Worm (Caenorhabditis elegans) whole organism, mixed stage, embryonic: ENCODE measurements around the gene C34E10.9.

ENCODE experiments used
- bed-3 ChIP-seq: fragments of 200-800 bp; sonication (Bioruptor generic); optimal IDR thresholded peaks from 3 replicates; lab custom pipeline; 2018; ENCODE audit warnings: mild to moderate bottlenecking, missing genetic modification characterization, moderate library complexity, missing compliant biosample characterization
- blmp-1 ChIP-seq: fragments of 150-350 bp; optimal IDR thresholded peaks from 2 replicates; lab custom pipeline; 2014; ENCODE audit warnings: missing biosample characterization, missing genetic modification characterization
- ceh-39 ChIP-seq: fragments of 150-350 bp; optimal IDR thresholded peaks from 2 replicates; lab custom pipeline; 2014; ENCODE audit warnings: missing biosample characterization, missing genetic modification characterization
- ceh-43 ChIP-seq: fragments of 200-800 bp; sonication (Bioruptor generic); optimal IDR thresholded peaks from 2 replicates; lab custom pipeline; 2018; ENCODE audit warnings: mild to moderate bottlenecking, missing genetic modification characterization, moderate library complexity, missing compliant biosample characterization
- ceh-83 ChIP-seq: fragments of 200-800 bp; sonication (Bioruptor generic); optimal IDR thresholded peaks from 2 replicates; lab custom pipeline; 2018; ENCODE audit warnings: mild to moderate bottlenecking, missing genetic modification characterization, missing compliant biosample characterization
- ces-1 ChIP-seq: fragments of 150-350 bp; optimal IDR thresholded peaks from 2 replicates; lab custom pipeline; 2014; ENCODE audit warnings: missing biosample characterization, missing genetic modification reagents, missing genetic modification characterization
- cnd-1 ChIP-seq: fragments of 200-800 bp; sonication (Bioruptor generic); optimal IDR thresholded peaks from 2 replicates; lab custom pipeline; 2018; ENCODE audit warnings: mild to moderate bottlenecking, missing genetic modification characterization, missing compliant biosample characterization
- elt-1 ChIP-seq: sonication (generic microtip); optimal IDR thresholded peaks from 2 replicates; lab custom pipeline; 2017; ENCODE audit warnings: missing genetic modification characterization, mild to moderate bottlenecking, missing compliant biosample characterization, antibody characterized with exemption, moderate library complexity, borderline replicate concordance; ENCODE audit not compliant: insufficient read depth
- elt-3 ChIP-seq: fragments of 150-350 bp; optimal IDR thresholded peaks from 2 replicates; lab custom pipeline; 2014; ENCODE audit warnings: missing biosample characterization, missing genetic modification characterization
- flh-1 ChIP-seq: fragments of 200-800 bp; sonication (Bioruptor generic); optimal IDR thresholded peaks from 2 replicates; lab custom pipeline; 2018; ENCODE audit warnings: mild to moderate bottlenecking, missing genetic modification characterization, moderate library complexity, missing compliant biosample characterization
- ham-2 ChIP-seq: fragments of 200-800 bp; sonication (Bioruptor generic); optimal IDR thresholded peaks from 2 replicates; lab custom pipeline; 2018; ENCODE audit warnings: mild to moderate bottlenecking, missing genetic modification characterization, missing compliant biosample characterization
- lin-13 ChIP-seq: fragments of 150-350 bp; optimal IDR thresholded peaks from 2 replicates; lab custom pipeline; 2014; ENCODE audit warnings: missing biosample characterization, missing genetic modification characterization
- mab-5 ChIP-seq: fragments of 150-350 bp; optimal IDR thresholded peaks from 2 replicates; lab custom pipeline; 2014; ENCODE audit warnings: missing biosample characterization, missing genetic modification characterization
- mep-1 ChIP-seq: fragments of 150-350 bp; optimal IDR thresholded peaks from 2 replicates; lab custom pipeline; 2017; ENCODE audit warnings: missing biosample characterization, missing genetic modification reagents, missing genetic modification characterization, inconsistent platforms
- mls-2 ChIP-seq: sonication (generic microtip); optimal IDR thresholded peaks from 2 replicates; lab custom pipeline; 2016; ENCODE audit warnings: mild to moderate bottlenecking, missing genetic modification characterization, moderate library complexity, missing compliant biosample characterization
- nhr-12 ChIP-seq: fragments of 150-350 bp; optimal IDR thresholded peaks from 2 replicates; lab custom pipeline; 2014; ENCODE audit warnings: missing biosample characterization, missing genetic modification characterization
- nhr-2 ChIP-seq: fragments of 150-350 bp; optimal IDR thresholded peaks from 2 replicates; lab custom pipeline; 2014; ENCODE audit warnings: missing biosample characterization, missing genetic modification characterization
- nhr-237 ChIP-seq: fragments of 150-350 bp; optimal IDR thresholded peaks from 2 replicates; lab custom pipeline; 2014; ENCODE audit warnings: missing biosample characterization, missing genetic modification characterization
- nhr-28 ChIP-seq: fragments of 150-350 bp; optimal IDR thresholded peaks from 2 replicates; lab custom pipeline; 2014; ENCODE audit warnings: missing biosample characterization, missing genetic modification characterization
- nhr-76 ChIP-seq: sonication (generic microtip); optimal IDR thresholded peaks from 2 replicates; lab custom pipeline; 2017; ENCODE audit warnings: missing biosample characterization, missing genetic modification characterization
- sem-2 ChIP-seq: fragments of 200-800 bp; sonication (Bioruptor generic); optimal IDR thresholded peaks from 2 replicates; lab custom pipeline; 2018; ENCODE audit warnings: mild to moderate bottlenecking, missing genetic modification characterization, missing compliant biosample characterization
- snpc-4 ChIP-seq: fragments of 150-350 bp; optimal IDR thresholded peaks from 2 replicates; lab custom pipeline; 2014; ENCODE audit warnings: missing biosample characterization, missing genetic modification characterization
- sptf-1 ChIP-seq: sonication (generic microtip); optimal IDR thresholded peaks from 2 replicates; lab custom pipeline; 2017; ENCODE audit warnings: mild to moderate bottlenecking, missing genetic modification characterization, moderate library complexity, missing compliant biosample characterization
- tbx-8 ChIP-seq: fragments of 200-800 bp; sonication (Bioruptor generic); optimal IDR thresholded peaks from 2 replicates; lab custom pipeline; 2018; ENCODE audit warnings: mild to moderate bottlenecking, missing genetic modification characterization, moderate library complexity, missing compliant biosample characterization
- unc-39 ChIP-seq: fragments of 150-350 bp; optimal IDR thresholded peaks from 2 replicates; lab custom pipeline; 2014; ENCODE audit warnings: missing biosample characterization, missing genetic modification characterization
- unc-62 ChIP-seq: fragments of 150-350 bp; optimal IDR thresholded peaks from 2 replicates; lab custom pipeline; 2014; ENCODE audit warnings: missing biosample characterization, missing genetic modification reagents, missing genetic modification characterization
- zip-8 ChIP-seq: fragments of 150-350 bp; optimal IDR thresholded peaks from 2 replicates; lab custom pipeline; 2014; ENCODE audit warnings: missing biosample characterization, missing genetic modification characterization
- ztf-11 ChIP-seq: fragments of 150-350 bp; optimal IDR thresholded peaks from 2 replicates; lab custom pipeline; 2014; ENCODE audit warnings: missing biosample characterization, missing genetic modification characterization

The C34E10.9 gene

ce11 chrIII:5254108-5254507 lies 9.1 kb downstream of the C34E10.9 start, which contains the start of the genes sumv-1 and gop-1:
Gene sumv-1, minus strand, starts transcription at chrIII:5254187.
Gene gop-1, plus strand, starts transcription at chrIII:5254438.
- peak; percentile 36 for TF ChIP-seq ces-1 (GFP tag; lab: Kevin White, UChicago)
- TF ChIP-seq elt-3 (tag; lab: Kevin White, UChicago), result no peak
- TF ChIP-seq nhr-2 (tag; lab: Kevin White, UChicago), result no peak
- TF ChIP-seq unc-39 (tag; lab: Kevin White, UChicago), result no peak
- no peak for TF ChIP-seq tbx-8 (GFP tag; lab: Kevin White, UChicago)
- no peak for TF ChIP-seq mab-5
- TF ChIP-seq ceh-43 (GFP tag; lab: Kevin White, UChicago), result no peak

ce11 chrIII:5248706-5249105 lies 14.5 kb downstream of the C34E10.9 start:
- TF ChIP-seq sem-2 (no peak), nhr-2 (tag; lab: Kevin White, UChicago) (peak; percentile 81), blmp-1 (no peak), snpc-4 (tag; lab: Kevin White, UChicago) (no peak), zip-8 (peak; percentile 14), ham-2 (GFP tag; lab: Kevin White, UChicago) (no peak)

ce11 chrIII:5245067-5245466 lies 18.1 kb downstream of the C34E10.9 start:
- TF ChIP-seq nhr-76 (no peak), nhr-2 (tag; lab: Kevin White, UChicago) (peak; percentile 92), ceh-83 (GFP tag; lab: Kevin White, UChicago) (no peak)
- TF ChIP-seq, all 35 proteins: peak for 1

ce11 chrIII:5244539-5244938 lies 18.7 kb downstream of the C34E10.9 start, which contains the start of gene cnd-1:
Gene cnd-1, minus strand, starts transcription at chrIII:5244639.
- TF ChIP-seq nhr-2 (tag; lab: Kevin White, UChicago) (peak; percentile 72), mep-1 (no peak)

- TF ChIP-seq cnd-1 (tag; lab: Kevin White, UChicago), result no peak
- TF ChIP-seq ces-1 (GFP tag; lab: Kevin White, UChicago), result no peak
- no peak for TF ChIP-seq sptf-1
- TF ChIP-seq, all 35 proteins: peak for 0
These were observed 21.3 kb downstream of the C34E10.9 start for ce11 chrIII:5241854-5242253.

- TF ChIP-seq ztf-11 (no peak), ceh-39 (tag; lab: Kevin White, UChicago) (no peak), nhr-2 (tag; lab: Kevin White, UChicago) (no peak)
These were observed 27.1 kb downstream of the C34E10.9 start, which contains the start of gene prx-10 for ce11 chrIII:5236104-5236503. Gene prx-10, plus strand, starts transcription at chrIII:5236404.

- no peak for TF ChIP-seq flh-1 (GFP tag; lab: Kevin White, UChicago)
- no peak for TF ChIP-seq blmp-1
- no peak for TF ChIP-seq ceh-39 (tag; lab: Kevin White, UChicago)
- TF ChIP-seq mab-5, result no peak
- TF ChIP-seq nhr-12 (tag; lab: Kevin White, UChicago), result no peak
- TF ChIP-seq unc-39 (tag; lab: Kevin White, UChicago), result no peak
- TF ChIP-seq ztf-11, result no peak
- no peak for TF ChIP-seq unc-62 (GFP tag; lab: Kevin White, UChicago)
- TF ChIP-seq nhr-28 (tag; lab: Kevin White, UChicago), result no peak
- TF ChIP-seq mep-1, result no peak
- no peak for TF ChIP-seq sem-2
- TF ChIP-seq nhr-237, result no peak
- no peak for TF ChIP-seq lin-13 (tag; lab: Kevin White, UChicago)
- no peak for TF ChIP-seq ham-2 (GFP tag; lab: Kevin White, UChicago)
- TF ChIP-seq bed-3 (GFP tag; lab: Kevin White, UChicago), result no peak
- no peak for TF ChIP-seq mls-2 (tag; lab: Kevin White, UChicago)
- no peak for TF ChIP-seq cnd-1 (tag; lab: Kevin White, UChicago)
- no peak for TF ChIP-seq elt-1 (tag; lab: Kevin White, UChicago)
- no peak for TF ChIP-seq ceh-43 (GFP tag; lab: Kevin White, UChicago)
- TF ChIP-seq, all 35 proteins: peak for 0
These were observed 28.9 kb downstream of the C34E10.9 start, which contains the start of gene mrps-26 for ce11 chrIII:5234312-5234711. Gene mrps-26, plus strand, starts transcription at chrIII:5234612.
